Worm (Caenorhabditis elegans) whole organism, L1 larva: ENCODE measurements around the gene F53F8.6.
"Not testable (repeated sequence)": the region's sequence is repeated elsewhere in the genome, so short reads cannot be mapped to it uniquely, and the experiment has no call there.

Source experiments
- C04F5.9 ChIP-seq: sonication (generic microtip); optimal IDR thresholded peaks from 2 replicates; lab custom pipeline; 2016; ENCODE audit warnings: missing genetic modification characterization, missing compliant biosample characterization
- F16B12.6 ChIP-seq: fragments of 150-350 bp; optimal IDR thresholded peaks from 2 replicates; lab custom pipeline; 2014; ENCODE audit warnings: missing biosample characterization, missing genetic modification characterization
- alr-1 ChIP-seq: fragments of 200-800 bp; sonication (Bioruptor generic); optimal IDR thresholded peaks from 2 replicates; lab custom pipeline; 2018; ENCODE audit warnings: borderline replicate concordance, mild to moderate bottlenecking, missing genetic modification characterization, missing compliant biosample characterization
- blmp-1 ChIP-seq: fragments of 150-350 bp; optimal IDR thresholded peaks from 2 replicates; lab custom pipeline; 2014; ENCODE audit warnings: missing biosample characterization, missing genetic modification characterization
- ceh-90 ChIP-seq: sonication (generic microtip); optimal IDR thresholded peaks from 2 replicates; lab custom pipeline; 2016; ENCODE audit warnings: missing genetic modification characterization, missing compliant biosample characterization
- ces-1 ChIP-seq: fragments of 150-350 bp; optimal IDR thresholded peaks from 2 replicates; lab custom pipeline; 2014; ENCODE audit warnings: missing biosample characterization, missing genetic modification reagents, missing genetic modification characterization
- dsc-1 ChIP-seq: sonication (generic microtip); optimal IDR thresholded peaks from 2 replicates; lab custom pipeline; 2016; ENCODE audit warnings: mild to moderate bottlenecking, missing genetic modification characterization, missing compliant biosample characterization
- efl-1 ChIP-seq, 4 experiments: fragments of 150-350 bp; optimal IDR thresholded peaks in 3 of 4; peaks in 1 of 4; 1 replicate in 1 of 4; 2 replicates in 3 of 4; lab custom pipeline; 2014; ENCODE audit warnings: missing biosample characterization in 2 of 4, missing genetic modification characterization in 2 of 4, missing genetic modification reagents in 2 of 4
- egl-13 ChIP-seq: sonication (generic microtip); optimal IDR thresholded peaks from 2 replicates; lab custom pipeline; 2016; ENCODE audit warnings: missing genotype, missing genetic modification reagents, missing genetic modification characterization, missing compliant biosample characterization
- egl-27 ChIP-seq, 2 experiments: fragments of 150-350 bp in 1 of 2; sonication (generic microtip); optimal IDR thresholded peaks; 3 replicates each; lab custom pipeline; 2017 to 2018; ENCODE audit warnings: missing biosample characterization in 2 of 2, missing genetic modification characterization in 2 of 2, missing genetic modification reagents in 2 of 2
- fkh-10 ChIP-seq: sonication (generic microtip); optimal IDR thresholded peaks from 2 replicates; lab custom pipeline; 2017; ENCODE audit warnings: missing biosample characterization, missing genetic modification reagents, missing genetic modification characterization
- fkh-4 ChIP-seq: sonication (generic microtip); optimal IDR thresholded peaks from 2 replicates; lab custom pipeline; 2016; ENCODE audit warnings: missing compliant biosample characterization, missing genetic modification characterization, borderline replicate concordance
- fkh-8 ChIP-seq: sonication (generic microtip); optimal IDR thresholded peaks from 2 replicates; lab custom pipeline; 2016; ENCODE audit warnings: mild to moderate bottlenecking, missing genetic modification characterization, missing compliant biosample characterization
- hlh-17 ChIP-seq: fragments of 200-800 bp; sonication (Bioruptor generic); optimal IDR thresholded peaks from 2 replicates; lab custom pipeline; 2018; ENCODE audit warnings: missing genetic modification characterization, mild to moderate bottlenecking, missing compliant biosample characterization, moderate library complexity, borderline replicate concordance
- hlh-4 ChIP-seq: sonication (generic microtip); optimal IDR thresholded peaks from 2 replicates; lab custom pipeline; 2016; ENCODE audit warnings: mild to moderate bottlenecking, missing genetic modification characterization, missing compliant biosample characterization
- hpl-2 ChIP-seq: fragments of 150-350 bp; optimal IDR thresholded peaks from 2 replicates; lab custom pipeline; 2014; ENCODE audit warnings: missing biosample characterization, missing genetic modification reagents, missing genetic modification characterization
- isw-1 ChIP-seq: fragments of 200-800 bp; sonication (Bioruptor generic); IDR thresholded peaks from 2 replicates; pipeline ENCODE4 v1.3.6; 2022; ENCODE audit warnings: missing genetic modification characterization, missing compliant biosample characterization
- jun-1 ChIP-seq: fragments of 150-350 bp; optimal IDR thresholded peaks from 2 replicates; lab custom pipeline; 2014; ENCODE audit warnings: missing biosample characterization, missing genetic modification reagents, missing genetic modification characterization
- lin-14 ChIP-seq: fragments of 200-800 bp; sonication (Bioruptor generic); optimal IDR thresholded peaks from 2 replicates; lab custom pipeline; 2018; ENCODE audit warnings: mild to moderate bottlenecking, missing genetic modification characterization, moderate library complexity, missing compliant biosample characterization
- lin-15B ChIP-seq: fragments of 150-350 bp; sonication (generic microtip); optimal IDR thresholded peaks from 3 replicates; lab custom pipeline; 2014; ENCODE audit warnings: missing biosample characterization, missing genetic modification characterization
- lin-35 ChIP-seq, 2 experiments: fragments of 150-350 bp; optimal IDR thresholded peaks; 2 replicates each; lab custom pipeline; 2014; ENCODE audit warnings: missing biosample characterization in 2 of 2, missing genetic modification characterization in 2 of 2, missing genetic modification reagents in 2 of 2
- lin-39 ChIP-seq: fragments of 150-350 bp; optimal IDR thresholded peaks from 2 replicates; lab custom pipeline; 2014; ENCODE audit warnings: missing biosample characterization, missing genetic modification reagents, missing genetic modification characterization
- mdl-1 ChIP-seq, 2 experiments: fragments of 150-350 bp; optimal IDR thresholded peaks; 2 replicates each; lab custom pipeline; 2014 to 2017; ENCODE audit warnings: missing biosample characterization in 2 of 2, missing genetic modification characterization in 2 of 2, inconsistent platforms in 1 of 2
- mep-1 ChIP-seq: fragments of 150-350 bp; optimal IDR thresholded peaks from 2 replicates; lab custom pipeline; 2014; ENCODE audit warnings: missing biosample characterization, missing genetic modification characterization
- nhr-12 ChIP-seq: sonication (generic microtip); optimal IDR thresholded peaks from 2 replicates; lab custom pipeline; 2017; ENCODE audit warnings: missing biosample characterization, missing genetic modification characterization
- nhr-19 ChIP-seq: fragments of 200-800 bp; sonication (Bioruptor generic); conservative IDR thresholded peaks from 2 replicates; pipeline ENCODE4 v1.3.6; 2022; ENCODE audit warnings: missing genetic modification characterization, missing compliant biosample characterization
- nhr-20 ChIP-seq: sonication (generic microtip); optimal IDR thresholded peaks from 2 replicates; lab custom pipeline; 2016; ENCODE audit warnings: mild to moderate bottlenecking, missing genetic modification characterization, missing compliant biosample characterization
- nhr-237 ChIP-seq: fragments of 150-350 bp; optimal IDR thresholded peaks from 2 replicates; lab custom pipeline; 2014; ENCODE audit warnings: missing biosample characterization, missing genetic modification characterization
- nhr-47 ChIP-seq: sonication (generic microtip); optimal IDR thresholded peaks from 2 replicates; lab custom pipeline; 2016; ENCODE audit warnings: mild to moderate bottlenecking, missing genetic modification characterization, moderate library complexity, missing compliant biosample characterization
- nhr-71 ChIP-seq: sonication (generic microtip); optimal IDR thresholded peaks from 2 replicates; lab custom pipeline; 2016; ENCODE audit warnings: mild to moderate bottlenecking, missing genetic modification characterization, moderate library complexity, missing compliant biosample characterization
- nhr-85 ChIP-seq: sonication (generic microtip); peaks from one replicate; lab custom pipeline; 2016; ENCODE audit warnings: missing genetic modification characterization, inconsistent platforms, missing compliant biosample characterization
- nhr-90 ChIP-seq: sonication (generic microtip); optimal IDR thresholded peaks from 2 replicates; lab custom pipeline; 2016; ENCODE audit warnings: mild to moderate bottlenecking, missing genetic modification characterization, missing compliant biosample characterization; ENCODE audit not compliant: poor library complexity
- pag-3 ChIP-seq: sonication (generic microtip); optimal IDR thresholded peaks from 2 replicates; lab custom pipeline; 2017; ENCODE audit warnings: missing genetic modification characterization, mild to moderate bottlenecking, missing compliant biosample characterization, antibody characterized with exemption, borderline replicate concordance; ENCODE audit not compliant: insufficient read depth
- pax-3 ChIP-seq: fragments of 200-800 bp; sonication (Bioruptor generic); optimal IDR thresholded peaks from 2 replicates; lab custom pipeline; 2018; ENCODE audit warnings: mild to moderate bottlenecking, missing genetic modification characterization, moderate library complexity, missing compliant biosample characterization
- snpc-4 ChIP-seq: fragments of 150-350 bp; optimal IDR thresholded peaks from 2 replicates; lab custom pipeline; 2014; ENCODE audit warnings: missing biosample characterization, missing genetic modification characterization
- sptf-1 ChIP-seq: fragments of 150-350 bp; optimal IDR thresholded peaks from 2 replicates; lab custom pipeline; 2014; ENCODE audit warnings: missing biosample characterization, missing genetic modification characterization
- swsn-7 ChIP-seq: sonication (generic microtip); optimal IDR thresholded peaks from 2 replicates; lab custom pipeline; 2016; ENCODE audit warnings: missing genetic modification characterization, missing compliant biosample characterization
- unc-98 ChIP-seq: fragments of 200-800 bp; sonication (Bioruptor generic); IDR thresholded peaks from 2 replicates; pipeline ENCODE4 v1.3.6; 2022; ENCODE audit warnings: missing genetic modification characterization, missing compliant biosample characterization
- xbp-1 ChIP-seq: sonication (generic microtip); optimal IDR thresholded peaks from 2 replicates; lab custom pipeline; 2016; ENCODE audit warnings: missing genetic modification characterization, missing compliant biosample characterization
- zag-1 ChIP-seq: fragments of 150-350 bp; optimal IDR thresholded peaks from 2 replicates; lab custom pipeline; 2014; ENCODE audit warnings: missing biosample characterization, missing genetic modification characterization

Gene F53F8.6

DNA sequence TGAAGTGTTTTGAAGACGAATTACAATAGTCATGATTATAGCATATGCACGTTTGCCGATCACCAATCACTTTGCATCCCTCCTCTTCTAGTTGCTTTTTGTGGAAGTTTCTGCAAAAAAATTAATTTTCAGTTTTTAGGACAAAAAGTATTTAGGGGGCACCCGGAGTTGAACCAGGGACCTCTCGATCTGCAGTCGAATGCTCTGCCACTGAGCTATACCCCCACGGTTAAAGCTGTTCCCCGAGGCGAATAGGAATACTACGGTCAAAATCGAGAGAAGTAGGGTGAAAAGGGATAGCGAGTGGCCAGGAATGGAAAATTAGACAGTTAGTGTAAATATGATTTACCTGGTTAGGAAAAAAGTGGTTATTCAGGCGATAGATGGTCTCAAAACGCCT lies 10.1 kb upstream of the F53F8.6 start (continued):
- TF ChIP-seq fkh-8 (peak; percentile 9), egl-27 (tag; optimal IDR thresholded peaks at IDR 0.05; lab: Kevin White, UChicago) (no peak), lin-15B (tag; lab: Kevin White, UChicago) (no peak), nhr-237 (tag; lab: Kevin White, UChicago) (no peak), unc-98 (GFP tag; lab: Robert Waterston, UW) (no peak), dsc-1 (tag; lab: Kevin White, UChicago) (peak; percentile 6), alr-1 (tag; lab: Kevin White, UChicago) (no peak), fkh-4 (tag; lab: Kevin White, UChicago) (no peak), pax-3 (tag; lab: Kevin White, UChicago) (no peak), fkh-10 (GFP tag; lab: Kevin White, UChicago) (no peak), hlh-4 (tag; lab: Kevin White, UChicago) (no peak), nhr-90 (tag; lab: Kevin White, UChicago) (peak; percentile 64), xbp-1 (tag; lab: Kevin White, UChicago) (peak; percentile 15), nhr-20 (tag; lab: Kevin White, UChicago) (peak; percentile 45), blmp-1 (tag; lab: Kevin White, UChicago) (no peak), ces-1 (GFP tag; lab: Kevin White, UChicago) (no peak), mdl-1 (tag; optimal IDR thresholded peaks at IDR 0.05; lab: Kevin White, UChicago) (peak in 1 of 2 experiments; percentile 20), C04F5.9 (tag; lab: Kevin White, UChicago) (no peak), lin-39 (tag; lab: Kevin White, UChicago) (peak; percentile 12), lin-35 (GFP tag; optimal IDR thresholded peaks at IDR 0.05; lab: Kevin White, UChicago) (peak; percentile 12 to 47), jun-1 (no peak), lin-14 (GFP tag; lab: Kevin White, UChicago) (peak; percentile 23), nhr-85 (tag; lab: Kevin White, UChicago) (no peak), efl-1 (optimal IDR thresholded peaks at IDR 0.05; lab: Kevin White, UChicago) (peak; percentile 2 to 18), efl-1 (GFP tag; optimal IDR thresholded peaks at IDR 0.05 in 1 of 2; lab: Kevin White, UChicago) (peak in 1 of 2 experiments; percentile 91), zag-1 (no peak), ceh-90 (tag; lab: Kevin White, UChicago) (no peak), isw-1 (GFP tag; lab: Robert Waterston, UW) (no peak), hpl-2 (GFP tag; lab: Kevin White, UChicago) (peak; percentile 6), sptf-1 (tag; lab: Kevin White, UChicago) (no peak), pag-3 (no peak), hlh-17 (GFP tag; lab: Kevin White, UChicago) (no peak), F16B12.6 (tag; lab: Kevin White, UChicago) (no peak), snpc-4 (tag; lab: Kevin White, UChicago) (peak; percentile 15), egl-13 (no peak), mep-1 (peak; percentile 40), swsn-7 (tag; lab: Kevin White, UChicago) (peak; percentile 40), nhr-12 (no peak)

DNA sequence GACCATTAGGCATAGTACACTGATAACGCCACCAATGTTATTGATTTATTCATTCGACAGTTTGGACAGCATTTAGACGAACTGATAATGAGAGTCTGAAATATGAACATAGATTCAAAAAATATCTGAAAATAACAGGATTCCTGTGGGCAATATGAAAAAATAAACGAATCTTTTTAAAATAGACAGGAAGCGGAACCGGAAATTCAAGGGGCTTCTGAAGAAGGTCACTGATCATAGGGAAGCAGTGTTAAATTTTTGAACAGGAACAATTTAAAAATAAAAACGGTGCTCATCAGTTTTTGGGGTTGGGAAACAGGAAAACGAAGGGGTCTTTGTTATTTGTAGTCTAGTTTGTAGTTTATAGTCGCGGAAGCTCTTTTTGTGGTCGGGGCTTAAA lies 5.8 kb upstream of the F53F8.6 start, which contains the start of gene F53F8.7:
Gene F53F8.7 (minus strand): TSS at position 101 of the 400 bp plus-strand sequence.
- no peak for TF ChIP-seq mdl-1 (tag; optimal IDR thresholded peaks at IDR 0.05; lab: Kevin White, UChicago)

DNA sequence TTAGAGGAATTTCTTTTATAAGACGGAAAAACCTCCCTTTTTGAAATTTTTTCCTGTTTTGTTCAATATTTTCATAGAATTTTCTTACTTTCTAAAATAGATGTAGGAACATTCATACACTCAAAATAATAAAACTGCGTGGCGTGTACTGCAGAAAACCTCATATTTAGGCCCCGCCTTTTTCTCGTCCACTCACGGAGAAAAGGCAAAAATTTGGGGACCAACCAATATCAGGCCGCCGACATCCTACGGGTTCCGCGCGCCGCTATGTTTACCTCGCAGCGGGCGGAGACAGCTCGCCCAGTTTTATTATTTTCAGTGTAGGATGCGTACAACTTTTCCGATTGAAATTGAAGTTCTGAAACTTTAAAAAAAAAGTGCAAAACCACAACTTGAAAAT lies 5.2 kb upstream of the F53F8.6 start:
- TF ChIP-seq nhr-71 (tag; lab: Kevin White, UChicago) = peak; percentile 34
- TF ChIP-seq efl-1 (optimal IDR thresholded peaks at IDR 0.05; lab: Kevin White, UChicago) = not testable (repeated sequence)
- peak in 1 of 2 experiments; percentile 78 for TF ChIP-seq efl-1 (GFP tag; optimal IDR thresholded peaks at IDR 0.05 in 1 of 2; lab: Kevin White, UChicago)
- peak; percentile 37 for TF ChIP-seq nhr-47
- peak; percentile 37 for TF ChIP-seq nhr-19 (GFP tag; lab: Robert Waterston, UW)
- TF ChIP-seq snpc-4 (tag; lab: Kevin White, UChicago) = peak; percentile 91
- peak; percentile 2 for TF ChIP-seq lin-14 (GFP tag; lab: Kevin White, UChicago)
